Worm (Caenorhabditis elegans) whole organism, L4/young adult: Measurements from ENCODE around the gene fli-1.

ENCODE experiments used
- W03F9.2 ChIP-seq: fragments of 150-350 bp; optimal IDR thresholded peaks from 2 replicates; lab custom pipeline; 2014; ENCODE audit warnings: missing biosample characterization, missing genetic modification characterization
- dao-5 ChIP-seq: sonication (generic microtip); optimal IDR thresholded peaks from 2 replicates; lab custom pipeline; 2016; ENCODE audit warnings: missing genotype, missing genetic modification characterization, moderate library complexity, missing compliant biosample characterization
- him-1 ChIP-seq: sonication (generic microtip); optimal IDR thresholded peaks from 2 replicates; lab custom pipeline; 2016; ENCODE audit warnings: missing genotype, missing genetic modification reagents, missing genetic modification characterization, missing compliant biosample characterization

fli-1 gene

DNA sequence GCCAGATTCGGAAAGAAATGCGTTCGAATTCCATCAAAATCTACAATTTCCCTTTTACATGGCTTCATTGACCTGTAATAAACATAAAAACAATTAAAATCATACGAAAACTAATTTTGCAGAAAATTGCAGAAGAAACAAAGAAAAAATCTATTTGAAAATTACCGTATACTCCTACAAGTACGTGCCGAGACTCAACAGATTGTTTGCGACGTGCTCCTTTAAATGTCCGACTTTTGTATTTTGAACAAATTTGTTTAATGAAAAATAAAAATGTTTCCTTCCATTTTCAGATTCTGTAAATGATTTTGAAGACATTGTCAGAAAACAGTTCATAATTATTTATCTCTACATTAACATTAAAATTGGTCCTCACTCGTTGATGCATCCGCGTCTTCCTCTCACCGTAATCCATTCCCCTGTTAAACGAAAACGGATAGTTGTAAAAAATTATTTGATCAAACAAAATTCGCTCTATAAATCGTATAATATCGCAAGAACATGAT lies 8.5 kb downstream of the fli-1 start, which contains the start of gene pgl-2:
pgl-2 (minus strand) TSS at position 456 of the 506 bp plus-strand sequence.
- no peak for TF ChIP-seq him-1
- TF ChIP-seq W03F9.2 (tag; lab: Kevin White, UChicago), result no peak
- TF ChIP-seq dao-5 (tag; lab: Kevin White, UChicago), result no peak

DNA sequence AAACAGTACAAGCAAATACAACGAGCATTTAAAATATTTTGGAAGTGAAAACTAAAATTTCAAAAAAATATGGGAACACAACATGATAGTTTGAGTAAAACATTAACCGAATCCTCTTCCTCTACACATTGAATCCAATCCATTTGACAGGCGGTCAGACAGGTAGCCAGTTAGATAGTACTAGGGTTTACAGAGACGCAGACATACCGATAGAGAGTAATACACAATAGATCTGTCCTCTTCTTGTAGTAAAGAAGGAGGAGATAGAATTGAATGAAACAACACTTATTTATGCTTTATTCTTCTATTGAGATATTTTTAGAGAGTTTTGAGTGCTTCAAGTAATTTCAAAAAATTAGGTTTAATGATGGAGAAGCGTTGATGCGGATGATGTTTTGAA lies 14.8 kb downstream of the fli-1 start:
- no peak for TF ChIP-seq him-1
- no peak for TF ChIP-seq dao-5 (tag; lab: Kevin White, UChicago)
- no peak for TF ChIP-seq W03F9.2 (tag; lab: Kevin White, UChicago)

DNA sequence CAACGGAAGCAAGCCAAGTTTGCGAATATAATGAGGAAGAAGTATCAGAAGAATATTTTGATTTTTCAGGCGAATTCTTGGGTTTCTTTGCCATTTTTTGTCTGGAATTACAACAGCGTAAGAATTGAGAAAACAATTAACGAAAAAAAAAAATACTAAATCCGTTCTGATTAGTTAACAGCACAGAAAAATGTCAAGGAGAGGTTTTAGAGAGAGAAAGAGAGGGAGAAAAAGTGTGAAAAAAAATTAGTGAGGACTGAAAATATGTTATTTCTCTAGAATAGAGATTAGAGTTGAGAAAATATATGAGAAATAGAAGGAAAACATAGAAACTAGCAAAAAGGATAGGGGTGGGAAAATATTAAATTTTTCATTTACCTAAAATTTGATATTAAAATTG lies 16.2 kb downstream of the fli-1 start, which contains the start of gene dpy-19:
dpy-19 (minus strand) TSS at position 101 of the 400 bp plus-strand sequence.
- TF ChIP-seq him-1, result no peak
- TF ChIP-seq dao-5 (tag; lab: Kevin White, UChicago), result no peak

DNA sequence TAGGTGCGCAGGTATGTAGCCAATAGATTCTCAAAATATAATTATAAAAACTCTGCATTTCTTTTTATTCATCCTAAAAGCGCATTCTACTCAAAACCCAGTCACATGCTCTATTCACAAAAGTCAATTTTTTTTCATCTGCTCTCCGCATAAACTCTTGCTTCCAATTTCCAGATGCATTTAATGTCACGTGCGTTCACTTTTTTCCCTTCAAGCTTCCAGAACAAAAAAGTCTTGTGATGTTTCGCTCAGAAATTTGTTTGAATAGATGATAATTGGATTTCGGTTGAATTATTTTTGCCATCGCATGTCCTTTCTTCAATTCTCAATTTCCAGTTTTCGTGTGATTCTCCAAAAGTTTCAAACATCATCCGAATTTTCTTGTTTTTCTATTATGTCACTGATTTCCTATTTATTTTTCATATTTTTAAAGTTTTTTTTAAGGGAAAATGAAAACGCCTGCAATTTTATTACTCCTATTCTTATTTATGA lies 18.6 kb downstream of the fli-1 start, which contains the start of gene F22B7.1:
F22B7.1 (plus strand) TSS at position 442 of the 492 bp plus-strand sequence.
- no peak for TF ChIP-seq him-1

DNA sequence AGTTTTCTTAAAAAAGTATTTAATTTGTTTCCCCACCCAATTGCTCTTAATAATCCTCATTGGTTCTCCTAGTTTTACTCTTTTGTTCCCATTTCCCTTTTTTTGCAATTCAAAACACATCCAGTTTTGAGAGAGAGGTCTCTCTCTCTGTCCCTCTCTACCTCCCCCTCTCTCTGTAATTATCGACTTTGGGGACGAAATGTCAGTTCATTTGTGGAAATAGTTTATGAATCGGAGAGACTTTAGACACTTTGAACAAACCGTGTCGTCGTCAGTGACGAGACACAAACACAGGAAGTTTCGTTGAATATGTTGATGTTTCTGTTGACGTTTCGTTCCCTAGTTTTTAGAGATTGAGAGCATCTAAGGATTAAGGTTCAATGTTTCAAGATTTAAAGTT lies 20.4 kb downstream of the fli-1 start:
- no peak for TF ChIP-seq W03F9.2 (tag; lab: Kevin White, UChicago)
- TF ChIP-seq dao-5 (tag; lab: Kevin White, UChicago), result no peak
- TF ChIP-seq him-1, result no peak

DNA sequence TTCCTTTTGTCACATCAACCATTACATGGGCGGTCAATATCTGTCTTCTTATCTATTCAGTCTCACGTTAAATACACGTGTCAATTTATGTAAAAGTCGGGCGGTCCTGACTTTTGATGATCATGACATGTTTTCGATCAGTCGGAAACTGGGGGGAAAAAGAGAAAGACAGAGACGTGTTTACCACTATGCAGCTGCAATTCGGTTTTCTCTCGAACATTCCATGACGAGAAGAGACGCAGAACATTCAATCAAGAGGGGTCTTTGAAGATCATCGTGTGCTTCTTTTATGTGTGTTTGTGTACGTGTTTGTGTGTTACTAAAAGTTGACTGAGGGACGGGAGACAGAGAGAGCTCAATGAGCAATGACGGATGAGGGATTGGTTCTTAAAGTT lies 25.2 kb downstream of the fli-1 start:
- no peak for TF ChIP-seq dao-5 (tag; lab: Kevin White, UChicago)
- TF ChIP-seq W03F9.2 (tag; lab: Kevin White, UChicago), result peak; percentile 91
- TF ChIP-seq him-1, result peak; percentile 76

DNA sequence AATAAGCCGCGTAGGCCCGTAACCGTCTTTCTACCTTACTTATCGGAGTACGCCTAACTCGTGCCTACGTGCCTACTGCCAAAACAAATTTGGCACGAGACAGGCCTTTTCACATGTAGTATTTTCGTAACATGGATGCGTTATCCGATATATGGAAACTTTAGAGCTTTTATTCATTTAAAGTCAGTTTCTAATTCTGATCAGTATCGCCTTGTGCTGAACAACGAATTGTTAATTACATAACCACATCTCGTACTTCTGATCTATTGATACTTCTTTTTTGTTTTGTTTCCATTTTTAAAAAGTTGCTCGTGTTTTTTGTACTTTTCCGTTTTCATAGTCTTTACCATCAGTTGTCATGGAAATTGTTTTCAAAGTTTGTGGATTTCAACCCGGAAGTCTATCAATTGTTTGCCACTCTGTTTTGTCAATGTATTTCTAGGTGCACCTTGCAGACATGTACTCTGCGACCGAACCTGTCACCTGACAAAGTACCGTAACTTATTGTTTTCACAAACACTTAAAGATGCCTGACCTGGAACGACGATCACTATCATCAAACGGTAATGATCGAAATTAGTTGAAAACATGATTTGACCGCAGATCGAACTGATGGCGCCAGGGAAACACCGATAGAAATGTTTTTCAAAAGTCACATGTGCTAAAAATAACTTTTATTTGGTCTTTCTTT lies 25.7 kb downstream of the fli-1 start:
- TF ChIP-seq him-1 (no peak), dao-5 (tag; lab: Kevin White, UChicago) (no peak), W03F9.2 (tag; lab: Kevin White, UChicago) (no peak)

DNA sequence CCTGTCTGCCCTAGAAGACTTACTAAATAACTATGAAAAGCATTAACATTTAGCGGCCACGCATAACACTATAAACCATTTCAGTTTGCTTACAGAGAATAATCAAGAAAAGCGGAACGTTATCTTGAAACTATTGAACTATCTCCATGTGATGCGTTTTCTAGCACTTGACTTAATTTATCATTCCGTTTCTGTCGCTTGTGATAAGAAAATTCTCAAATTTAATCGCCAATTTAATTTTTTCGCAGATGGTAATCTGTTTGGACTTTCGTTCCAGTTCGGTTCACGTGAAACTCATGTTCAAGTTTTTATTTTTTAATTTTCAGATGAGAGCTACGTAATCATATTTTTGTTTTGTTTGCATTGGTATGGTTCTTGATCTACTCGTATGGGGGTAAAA lies 26.6 kb downstream of the fli-1 start:
- no peak for TF ChIP-seq W03F9.2 (tag; lab: Kevin White, UChicago)
- TF ChIP-seq him-1, result no peak

DNA sequence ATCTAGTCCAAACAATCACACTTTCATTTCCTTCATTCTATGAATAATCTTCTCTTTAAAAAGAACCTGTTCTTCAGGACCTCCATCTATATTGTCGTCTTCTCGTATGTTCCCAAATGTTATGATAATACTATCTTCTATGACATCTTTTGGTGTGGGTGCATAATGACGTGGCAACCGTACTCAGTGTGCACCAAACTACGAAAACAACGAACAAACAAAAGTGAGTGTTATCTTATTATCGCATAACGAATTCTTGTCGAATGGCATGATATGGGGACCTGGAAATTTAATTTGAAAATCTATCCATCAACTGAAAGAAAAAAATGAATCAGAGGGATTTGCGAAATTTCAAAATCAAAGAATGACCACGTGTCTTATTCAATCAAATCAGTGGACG lies 27.5 kb downstream of the fli-1 start:
- TF ChIP-seq W03F9.2 (tag; lab: Kevin White, UChicago) (no peak), dao-5 (tag; lab: Kevin White, UChicago) (no peak), him-1 (no peak)

DNA sequence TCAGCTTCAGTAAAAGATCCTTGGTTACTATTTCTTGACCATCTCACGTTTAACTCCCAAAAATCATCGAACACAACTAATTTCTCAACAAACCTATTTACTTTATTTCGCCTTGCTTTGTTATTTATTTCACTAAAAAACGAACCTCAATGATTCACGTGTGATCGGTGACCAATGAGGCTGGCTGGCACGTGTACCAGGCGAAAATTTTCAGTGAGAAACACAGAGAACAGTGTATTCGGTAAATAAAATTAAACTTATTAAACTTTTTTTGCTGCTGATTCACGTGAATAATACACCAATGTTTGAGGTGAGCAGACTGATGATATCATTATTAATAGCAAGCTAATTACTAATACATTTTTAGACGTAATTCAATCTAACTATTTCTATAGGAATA lies 28.1 kb downstream of the fli-1 start:
- TF ChIP-seq dao-5 (tag; lab: Kevin White, UChicago), result no peak
- TF ChIP-seq him-1, result no peak
- TF ChIP-seq W03F9.2 (tag; lab: Kevin White, UChicago), result no peak

DNA sequence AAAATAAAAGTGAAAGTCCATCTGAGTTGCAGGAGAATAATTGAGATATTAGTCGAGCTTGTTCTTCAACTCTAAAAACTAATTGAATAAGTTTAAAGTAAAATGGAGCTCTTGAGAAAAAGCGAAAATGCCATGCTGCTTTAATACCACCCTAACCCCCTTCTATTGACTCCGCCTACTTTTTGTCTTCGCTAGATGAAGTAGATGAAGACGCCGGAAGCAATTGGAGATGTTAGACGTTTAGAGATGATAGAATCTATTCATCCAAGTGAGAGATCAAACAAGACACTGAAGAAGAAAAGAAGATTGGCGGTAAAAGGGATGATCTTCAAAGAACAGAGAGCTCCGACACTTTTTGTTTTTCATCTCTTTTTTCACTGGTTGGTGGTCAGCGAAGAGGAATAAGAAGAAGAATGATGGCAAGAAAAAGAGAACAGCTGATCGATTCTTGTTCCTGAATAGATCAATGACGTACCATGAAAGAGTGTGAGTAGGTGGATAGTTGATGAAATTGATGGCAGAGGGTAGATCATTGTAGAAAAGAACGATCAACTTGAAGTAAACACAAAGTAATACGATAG lies 29.0 kb downstream of the fli-1 start:
- TF ChIP-seq dao-5 (tag; lab: Kevin White, UChicago) (no peak), W03F9.2 (tag; lab: Kevin White, UChicago) (no peak), him-1 (no peak)

DNA sequence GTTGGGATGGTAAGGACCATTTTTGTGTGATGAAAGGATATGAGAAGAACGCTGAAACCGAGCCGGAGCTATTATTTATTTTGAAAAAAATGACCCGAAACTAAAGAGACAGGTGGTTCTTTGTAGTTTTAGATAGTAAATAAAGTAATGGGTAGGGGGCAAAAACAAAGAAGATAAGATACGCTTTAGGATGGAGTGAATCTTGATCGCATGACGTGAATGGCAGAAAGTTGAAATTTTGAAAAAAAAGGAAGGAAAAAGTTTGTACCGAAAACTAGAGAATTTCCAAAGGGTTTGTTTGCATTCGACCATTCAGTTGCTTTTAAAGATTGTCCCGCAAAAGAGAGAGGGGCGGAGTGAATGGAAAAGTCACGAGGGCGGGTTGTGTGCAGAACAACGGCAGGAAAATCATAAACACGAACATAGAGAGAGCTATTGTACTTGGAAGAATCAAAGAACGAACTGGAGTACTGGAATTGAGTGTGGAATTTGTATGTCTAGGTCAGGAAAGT lies 29.6 kb downstream of the fli-1 start, which contains the start of gene F22B7.9:
F22B7.9 (minus strand) TSS at position 51 of the 512 bp plus-strand sequence.
- TF ChIP-seq dao-5 (tag; lab: Kevin White, UChicago) (no peak), W03F9.2 (tag; lab: Kevin White, UChicago) (no peak), him-1 (no peak)

DNA sequence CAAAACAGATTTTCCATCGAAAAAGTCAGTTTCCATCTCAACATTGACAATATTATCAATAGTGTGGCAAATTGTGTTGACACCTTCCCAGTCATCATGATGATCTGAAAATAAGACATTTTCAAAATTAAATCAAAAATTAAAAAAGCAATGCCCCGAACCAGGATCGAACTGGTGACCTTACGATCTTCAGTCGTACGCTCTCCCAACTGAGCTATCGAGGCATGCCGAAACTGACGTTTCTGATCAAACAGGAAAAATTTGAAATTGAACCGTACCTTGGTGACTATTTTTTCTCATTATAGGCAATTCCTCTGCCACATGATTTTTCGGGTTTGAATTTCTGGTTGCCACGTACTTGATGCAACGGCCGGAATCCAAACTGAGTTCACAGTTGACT lies 30.1 kb downstream of the fli-1 start:
- TF ChIP-seq him-1, result no peak
- no peak for TF ChIP-seq dao-5 (tag; lab: Kevin White, UChicago)

DNA sequence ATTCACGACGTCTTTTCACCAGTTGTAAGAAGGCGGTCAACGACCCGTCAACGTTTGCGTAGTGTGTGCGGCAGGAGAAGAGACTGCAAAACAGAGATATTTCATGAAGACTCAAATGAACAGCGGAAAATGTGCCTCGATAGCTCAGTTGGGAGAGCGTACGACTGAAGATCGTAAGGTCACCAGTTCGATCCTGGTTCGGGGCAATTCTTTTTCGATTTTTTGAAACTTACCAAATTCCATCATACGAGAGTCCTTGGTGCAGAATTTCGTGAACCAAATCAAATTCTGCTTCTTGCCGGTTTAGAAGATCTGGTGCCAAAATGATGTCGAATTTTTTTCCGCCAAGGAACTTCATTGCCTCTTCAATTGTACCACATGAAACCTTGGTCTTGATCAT lies 30.6 kb downstream of the fli-1 start:
- TF ChIP-seq W03F9.2 (tag; lab: Kevin White, UChicago) (no peak), dao-5 (tag; lab: Kevin White, UChicago) (no peak), him-1 (no peak)
